Worm (Caenorhabditis elegans): ENCODE results near the gene lact-1.

- TF ChIP-seq mab-5 (tag; optimal IDR thresholded peaks at IDR 0.05), result no peak
- TF ChIP-seq nhr-76 (tag; optimal IDR thresholded peaks at IDR 0.05), result no peak
- TF ChIP-seq nhr-28 (tag; optimal IDR thresholded peaks at IDR 0.05), result no peak
- no peak for TF ChIP-seq pha-4 (tag; optimal IDR thresholded peaks at IDR 0.05)
- no peak for TF ChIP-seq unc-39 (tag; optimal IDR thresholded peaks at IDR 0.05)
- TF ChIP-seq sptf-1 (tag; optimal IDR thresholded peaks at IDR 0.05), result no peak
- no peak for TF ChIP-seq nhr-12 (tag; optimal IDR thresholded peaks at IDR 0.05)
- TF ChIP-seq lsy-2 (tag; optimal IDR thresholded peaks at IDR 0.05), result no peak
- TF ChIP-seq unc-62 (GFP tag; optimal IDR thresholded peaks at IDR 0.05), result no peak
- TF ChIP-seq ztf-11 (tag; optimal IDR thresholded peaks at IDR 0.05), result no peak
- TF ChIP-seq lin-13 (tag; optimal IDR thresholded peaks at IDR 0.05), result no peak
- TF ChIP-seq snpc-4 (tag; optimal IDR thresholded peaks at IDR 0.05), result no peak
- no peak for TF ChIP-seq ces-1 (GFP tag; optimal IDR thresholded peaks at IDR 0.05)
Observed at ce11 chrX:7238562-7238961, 21.6 kb downstream of the lact-1 start, which contains the start of gene F46H5.3.
